Fruit fly (Drosophila melanogaster): ENCODE data around the gene Aven.

Gene Aven

dm6 chrX:12667008-12667407 is 37.6 kb upstream of the Aven start (continued):
- no peak for TF ChIP-seq Stat92E (GFP tag; optimal IDR thresholded peaks at IDR 0.05)
- no peak for TF ChIP-seq CG1233 (GFP tag; optimal IDR thresholded peaks at IDR 0.05)
- no peak for TF ChIP-seq Nf-YC (tag; optimal IDR thresholded peaks at IDR 0.05)
- TF ChIP-seq sima (GFP tag; optimal IDR thresholded peaks at IDR 0.05), result no peak
- TF ChIP-seq ssp (GFP tag; IDR thresholded peaks at IDR 0.05), result no peak
- TF ChIP-seq BtbVII (GFP tag; optimal IDR thresholded peaks at IDR 0.05), result no peak
- no peak for TF ChIP-seq Dad (GFP tag; optimal IDR thresholded peaks at IDR 0.05)
- TF ChIP-seq CG13287 (GFP tag; IDR thresholded peaks at IDR 0.05; ENCODE audit: partially characterized antibody), result no peak
- no peak for TF ChIP-seq CG1602 (GFP tag; optimal IDR thresholded peaks at IDR 0.05)
- no peak for TF ChIP-seq PHDP (tag; optimal IDR thresholded peaks at IDR 0.05)
- TF ChIP-seq Opbp (GFP tag; IDR thresholded peaks at IDR 0.05; ENCODE audit: partially characterized antibody), result no peak
- no peak for TF ChIP-seq HmgZ (tag; optimal IDR thresholded peaks at IDR 0.05)
- TF ChIP-seq gem (tag; optimal IDR thresholded peaks at IDR 0.05), result no peak
- TF ChIP-seq emc (GFP tag; optimal IDR thresholded peaks at IDR 0.05), result no peak
- TF ChIP-seq lmd (GFP tag; IDR thresholded peaks at IDR 0.05), result no peak
- peak; percentile 13 for TF ChIP-seq Fer1 (GFP tag; optimal IDR thresholded peaks at IDR 0.05)
- TF ChIP-seq pfk (GFP tag; optimal IDR thresholded peaks at IDR 0.05), result peak; percentile 8
- no peak for TF ChIP-seq CG8089 (GFP tag; optimal IDR thresholded peaks at IDR 0.05)
- no peak for TF ChIP-seq CG9876 (GFP tag; optimal IDR thresholded peaks at IDR 0.05)
- TF ChIP-seq CG17829 (tag; optimal IDR thresholded peaks at IDR 0.05), result no peak
- TF ChIP-seq CG6854 (GFP tag; optimal IDR thresholded peaks at IDR 0.05), result no peak
- no peak for TF ChIP-seq vvl (GFP tag; IDR thresholded peaks at IDR 0.05)
- TF ChIP-seq nmo (GFP tag; optimal IDR thresholded peaks at IDR 0.05), result no peak
- no peak for TF ChIP-seq CG4617 (GFP tag; optimal IDR thresholded peaks at IDR 0.05; ENCODE audit: borderline replicate concordance)
- TF ChIP-seq CG7987 (GFP tag; optimal IDR thresholded peaks at IDR 0.05), result no peak
- peak; percentile 54 for TF ChIP-seq schlank (tag; optimal IDR thresholded peaks at IDR 0.05)
- TF ChIP-seq slou (GFP tag; optimal IDR thresholded peaks at IDR 0.05), result no peak
- TF ChIP-seq Hey (tag; optimal IDR thresholded peaks at IDR 0.05), result no peak
- TF ChIP-seq sd (tag; optimal IDR thresholded peaks at IDR 0.05), result peak; percentile 38
- TF ChIP-seq CG11093 (GFP tag; IDR thresholded peaks at IDR 0.05), result no peak
- no peak for TF ChIP-seq btn (GFP tag; optimal IDR thresholded peaks at IDR 0.05)
- peak; percentile 30 for TF ChIP-seq Fer3 (tag; optimal IDR thresholded peaks at IDR 0.05)
- no peak for TF ChIP-seq Drgx (GFP tag; IDR thresholded peaks at IDR 0.05)
- TF ChIP-seq Atf6 (GFP tag; IDR thresholded peaks at IDR 0.05), result peak; percentile 53
- TF ChIP-seq sob (GFP tag; IDR thresholded peaks at IDR 0.05), result peak; percentile 10; the same call in 1 of the 2 replicates
- TF ChIP-seq chn (GFP tag; optimal IDR thresholded peaks at IDR 0.05), result no peak
- TF ChIP-seq aop (GFP tag; IDR thresholded peaks at IDR 0.05), result no peak
- TF ChIP-seq twi (tag; optimal IDR thresholded peaks at IDR 0.05), result no peak
- peak; percentile 8 for TF ChIP-seq wek (GFP tag; optimal IDR thresholded peaks at IDR 0.05)
- TF ChIP-seq CG12155 (GFP tag; optimal IDR thresholded peaks at IDR 0.05), result no peak
- TF ChIP-seq grn (GFP tag; optimal IDR thresholded peaks at IDR 0.05), result no peak
- TF ChIP-seq ham (GFP tag; IDR thresholded peaks at IDR 0.05), result no peak
- TF ChIP-seq CG34224 (GFP tag; IDR thresholded peaks at IDR 0.05; ENCODE audit: partially characterized antibody), result peak; percentile 29; the same call in 1 of the 3 replicates
- no peak for TF ChIP-seq CG17328 (GFP tag; IDR thresholded peaks at IDR 0.05)
- no peak for TF ChIP-seq CG7271 (tag; optimal IDR thresholded peaks at IDR 0.05)
- TF ChIP-seq fd3F (GFP tag; optimal IDR thresholded peaks at IDR 0.05), result peak; percentile 2
- no peak for TF ChIP-seq CG17359 (tag; optimal IDR thresholded peaks at IDR 0.05)
- TF ChIP-seq CG6765 (GFP tag; optimal IDR thresholded peaks at IDR 0.05), result no peak
- no peak for TF ChIP-seq Side (GFP tag; optimal IDR thresholded peaks at IDR 0.05)
- TF ChIP-seq CG2129 (GFP tag; IDR thresholded peaks at IDR 0.05; ENCODE audit: partially characterized antibody), result no peak
- no peak for TF ChIP-seq odd (GFP tag; optimal IDR thresholded peaks at IDR 0.05)
- no peak for TF ChIP-seq Sin3A (optimal IDR thresholded peaks at IDR 0.05)
